Fruit fly (Drosophila melanogaster) whole organism, prepupa: ENCODE data around the gene CG11699.

Experiments used
- Ets21C ChIP-seq: fragments of 200-800 bp; sonication (Bioruptor generic); optimal IDR thresholded peaks from 3 replicates; lab custom pipeline; 2016; ENCODE audit warnings: missing biosample characterization, missing genetic modification characterization
- cyc ChIP-seq: fragments of 200-800 bp; sonication (Bioruptor generic); optimal IDR thresholded peaks from 3 replicates; lab custom pipeline; 2016; ENCODE audit warnings: missing biosample characterization, missing genetic modification characterization

DNA sequence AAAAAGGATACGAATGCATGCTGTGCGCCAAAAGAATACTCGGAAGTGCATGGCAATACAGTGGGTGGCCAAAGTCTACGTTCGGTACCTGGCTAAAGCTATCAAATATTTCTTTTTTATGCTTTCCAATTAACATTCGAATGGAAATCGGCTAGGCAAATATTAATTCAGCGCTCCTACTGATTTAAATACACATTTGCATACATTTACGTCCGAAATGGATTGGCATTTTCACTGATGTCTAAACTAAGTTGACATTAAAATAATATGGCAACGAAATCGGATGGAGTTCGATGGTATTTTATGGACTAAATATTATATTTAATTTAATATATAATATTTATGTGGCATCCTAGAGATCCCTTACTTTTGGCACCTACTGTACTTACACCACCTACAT is 27.9 kb upstream of the CG11699 start:
- no peak for TF ChIP-seq Ets21C (GFP tag; lab: Kevin White, UChicago)
- no peak for TF ChIP-seq cyc
